Worm (Caenorhabditis elegans) whole organism, midembryonic: ENCODE data around the gene nhr-131.

Source experiments
- T22C8.4 ChIP-seq: fragments of 200-800 bp; sonication (Bioruptor generic); IDR thresholded peaks from 2 replicates; pipeline ENCODE4 v1.3.6; 2022; ENCODE audit warnings: missing genetic modification characterization, missing compliant biosample characterization
- cog-1 ChIP-seq: sonication (generic microtip); optimal IDR thresholded peaks from 2 replicates; lab custom pipeline; 2016; ENCODE audit warnings: missing genetic modification characterization, missing compliant biosample characterization
- flt-1 ChIP-seq: fragments of 200-800 bp; sonication (Bioruptor generic); IDR thresholded peaks from 2 replicates; pipeline ENCODE4 v1.3.6; 2022; ENCODE audit warnings: missing genetic modification characterization, missing compliant biosample characterization
- klf-2 ChIP-seq: fragments of 200-800 bp; sonication (Bioruptor generic); conservative IDR thresholded peaks from 2 replicates; pipeline ENCODE4 v1.3.6; 2022; ENCODE audit warnings: missing genetic modification reagents, missing genetic modification characterization, missing compliant biosample characterization
- med-1 ChIP-seq: sonication (generic microtip); optimal IDR thresholded peaks from 2 replicates; lab custom pipeline; 2017; ENCODE audit warnings: missing genetic modification characterization, mild to moderate bottlenecking, missing compliant biosample characterization, antibody characterized with exemption, missing genetic modification reagents; ENCODE audit not compliant: insufficient read depth
- ref-1 ChIP-seq: fragments of 200-800 bp; sonication (Bioruptor generic); conservative IDR thresholded peaks from 2 replicates; pipeline ENCODE4 v1.3.6; 2022; ENCODE audit warnings: missing genetic modification reagents, missing genetic modification characterization, missing compliant biosample characterization
- tab-1 ChIP-seq: fragments of 200-800 bp; sonication (Bioruptor generic); IDR thresholded peaks from 2 replicates; pipeline ENCODE4 v1.3.6; 2022; ENCODE audit warnings: missing genetic modification characterization, missing compliant biosample characterization
- ztf-23 ChIP-seq: fragments of 200-800 bp; sonication (Bioruptor generic); IDR thresholded peaks from 2 replicates; pipeline ENCODE4 v1.3.6; 2022; ENCODE audit warnings: missing genetic modification reagents, missing genetic modification characterization, missing compliant biosample characterization
- ztf-29 ChIP-seq: fragments of 200-800 bp; sonication (Bioruptor generic); IDR thresholded peaks from 2 replicates; pipeline ENCODE4 v1.3.6; 2022; ENCODE audit warnings: missing genetic modification reagents, missing genetic modification characterization, missing compliant biosample characterization

nhr-131 gene

DNA sequence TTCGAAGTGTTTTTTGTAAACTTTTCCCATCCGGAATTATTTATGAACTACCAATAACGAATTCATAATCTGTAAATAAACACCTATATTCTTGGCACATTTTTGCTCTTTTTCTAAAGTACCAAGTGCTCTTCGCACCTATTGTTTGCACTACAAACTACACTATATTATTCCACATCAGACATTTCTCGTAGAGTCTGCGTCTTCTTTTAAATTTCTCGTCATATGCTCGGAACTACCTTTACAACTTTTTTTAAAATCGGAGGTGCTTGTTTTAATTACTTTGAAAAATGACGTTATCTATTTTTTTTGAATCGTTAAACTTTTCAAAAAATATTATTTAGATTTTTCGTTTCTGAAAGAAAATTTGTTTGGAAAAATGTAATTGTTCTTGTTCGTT is 29.4 kb upstream of the nhr-131 start, which contains the start of gene nhr-201:
nhr-201 (plus strand) TSS at position 29 of the 400 bp plus-strand sequence.
- TF ChIP-seq ztf-23 (GFP tag; lab: Robert Waterston, UW) (no peak), cog-1 (tag; lab: Kevin White, UChicago) (no peak), med-1 (GFP tag; lab: Kevin White, UChicago) (no peak), ref-1 (GFP tag; lab: Robert Waterston, UW) (no peak), T22C8.4 (GFP tag; lab: Robert Waterston, UW) (no peak), klf-2 (GFP tag; lab: Robert Waterston, UW) (no peak)

DNA sequence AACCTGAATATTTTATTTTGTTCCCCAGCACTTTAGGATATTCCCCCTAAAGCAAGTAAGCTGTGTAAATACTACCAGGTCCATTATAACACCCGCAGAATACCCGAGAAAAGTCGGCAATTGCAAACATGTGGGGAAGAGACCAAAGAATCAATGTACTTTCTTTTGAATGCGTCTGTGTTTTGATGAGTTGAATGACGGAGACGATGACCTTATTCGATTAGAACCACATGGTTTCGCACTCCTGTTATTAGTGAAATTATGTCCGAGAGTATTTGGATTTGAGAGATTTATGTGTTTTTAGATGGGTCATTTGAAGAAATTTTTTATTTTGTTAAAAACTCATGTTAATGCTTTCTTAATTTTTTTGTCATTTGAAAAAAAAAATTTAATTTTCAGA is 28.8 kb upstream of the nhr-131 start:
- no peak for TF ChIP-seq T22C8.4 (GFP tag; lab: Robert Waterston, UW)
- no peak for TF ChIP-seq ref-1 (GFP tag; lab: Robert Waterston, UW)
- TF ChIP-seq ztf-23 (GFP tag; lab: Robert Waterston, UW): no peak
- TF ChIP-seq tab-1 (GFP tag; lab: Robert Waterston, UW): no peak
- TF ChIP-seq cog-1 (tag; lab: Kevin White, UChicago): no peak
- no peak for TF ChIP-seq flt-1 (GFP tag; lab: Robert Waterston, UW)
- TF ChIP-seq klf-2 (GFP tag; lab: Robert Waterston, UW): no peak
- TF ChIP-seq ztf-29 (GFP tag; lab: Robert Waterston, UW): no peak
- no peak for TF ChIP-seq med-1 (GFP tag; lab: Kevin White, UChicago)

- TF ChIP-seq ztf-23 (GFP tag; lab: Robert Waterston, UW) (no peak), klf-2 (GFP tag; lab: Robert Waterston, UW) (no peak), tab-1 (GFP tag; lab: Robert Waterston, UW) (no peak), T22C8.4 (GFP tag; lab: Robert Waterston, UW) (no peak), ref-1 (GFP tag; lab: Robert Waterston, UW) (no peak), cog-1 (tag; lab: Kevin White, UChicago) (no peak), ztf-29 (GFP tag; lab: Robert Waterston, UW) (no peak)
These were observed 26.7 kb upstream of the nhr-131 start for ce11 chrV:467507-467906.

ce11 chrV:468460-468859 is 25.7 kb upstream of the nhr-131 start, which contains the start of gene srbc-57:
Gene srbc-57 (minus strand): TSS chrV:468560.
- TF ChIP-seq ztf-29 (GFP tag; lab: Robert Waterston, UW): no peak
- TF ChIP-seq ref-1 (GFP tag; lab: Robert Waterston, UW): no peak

DNA sequence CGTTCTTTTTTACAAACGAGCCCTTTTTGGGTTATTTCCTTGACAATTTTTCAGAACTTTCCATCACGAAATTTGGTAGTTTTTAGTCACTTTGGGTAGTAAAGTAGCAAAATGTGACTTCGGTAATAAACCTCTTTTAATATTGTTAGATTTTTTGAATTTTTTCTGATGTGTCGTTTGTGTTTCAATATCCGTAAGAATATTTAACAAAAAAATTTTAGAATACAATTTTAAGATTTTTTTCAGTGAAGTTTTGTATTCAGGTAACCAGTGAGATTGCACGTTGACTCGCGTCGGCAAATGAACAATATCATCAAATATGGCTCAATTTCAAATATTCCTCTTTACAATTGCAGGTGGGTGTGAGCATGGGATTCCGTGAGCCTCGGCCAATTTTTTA is 21.6 kb upstream of the nhr-131 start, which contains the start of gene srt-31:
srt-31 (plus strand) TSS at position 301 of the 400 bp plus-strand sequence.
- TF ChIP-seq flt-1 (GFP tag; lab: Robert Waterston, UW): no peak
- no peak for TF ChIP-seq ztf-23 (GFP tag; lab: Robert Waterston, UW)
- no peak for TF ChIP-seq med-1 (GFP tag; lab: Kevin White, UChicago)
- no peak for TF ChIP-seq cog-1 (tag; lab: Kevin White, UChicago)
- no peak for TF ChIP-seq tab-1 (GFP tag; lab: Robert Waterston, UW)
- no peak for TF ChIP-seq T22C8.4 (GFP tag; lab: Robert Waterston, UW)
- TF ChIP-seq klf-2 (GFP tag; lab: Robert Waterston, UW): no peak
- TF ChIP-seq ztf-29 (GFP tag; lab: Robert Waterston, UW): no peak
- TF ChIP-seq ref-1 (GFP tag; lab: Robert Waterston, UW): no peak

DNA sequence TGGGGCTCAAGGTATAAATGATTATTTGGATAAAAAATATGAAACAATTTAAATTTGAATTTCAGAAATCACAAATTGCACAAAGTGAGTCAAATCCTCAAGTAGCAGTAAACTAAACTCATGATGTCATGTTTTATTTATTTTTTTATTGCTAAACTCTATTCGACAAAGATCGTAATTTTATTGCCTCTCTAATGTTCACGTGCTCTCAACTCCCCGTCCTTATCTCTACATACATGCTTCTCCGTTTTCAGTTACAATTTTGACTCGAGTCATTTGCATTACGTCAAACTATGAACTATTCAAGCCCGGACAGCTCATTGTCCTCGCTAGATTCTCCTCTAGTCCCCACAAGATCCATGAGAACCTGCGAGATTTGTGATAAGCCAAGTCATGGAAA is 19.7 kb upstream of the nhr-131 start, which contains the start of gene nhr-99:
nhr-99 (plus strand) TSS at position 263 of the 400 bp plus-strand sequence.
- no peak for TF ChIP-seq T22C8.4 (GFP tag; lab: Robert Waterston, UW)
- TF ChIP-seq tab-1 (GFP tag; lab: Robert Waterston, UW): no peak
- TF ChIP-seq med-1 (GFP tag; lab: Kevin White, UChicago): no peak
- TF ChIP-seq flt-1 (GFP tag; lab: Robert Waterston, UW): no peak
- TF ChIP-seq klf-2 (GFP tag; lab: Robert Waterston, UW): no peak
- no peak for TF ChIP-seq cog-1 (tag; lab: Kevin White, UChicago)
- TF ChIP-seq ztf-29 (GFP tag; lab: Robert Waterston, UW): no peak
- TF ChIP-seq ztf-23 (GFP tag; lab: Robert Waterston, UW): no peak

DNA sequence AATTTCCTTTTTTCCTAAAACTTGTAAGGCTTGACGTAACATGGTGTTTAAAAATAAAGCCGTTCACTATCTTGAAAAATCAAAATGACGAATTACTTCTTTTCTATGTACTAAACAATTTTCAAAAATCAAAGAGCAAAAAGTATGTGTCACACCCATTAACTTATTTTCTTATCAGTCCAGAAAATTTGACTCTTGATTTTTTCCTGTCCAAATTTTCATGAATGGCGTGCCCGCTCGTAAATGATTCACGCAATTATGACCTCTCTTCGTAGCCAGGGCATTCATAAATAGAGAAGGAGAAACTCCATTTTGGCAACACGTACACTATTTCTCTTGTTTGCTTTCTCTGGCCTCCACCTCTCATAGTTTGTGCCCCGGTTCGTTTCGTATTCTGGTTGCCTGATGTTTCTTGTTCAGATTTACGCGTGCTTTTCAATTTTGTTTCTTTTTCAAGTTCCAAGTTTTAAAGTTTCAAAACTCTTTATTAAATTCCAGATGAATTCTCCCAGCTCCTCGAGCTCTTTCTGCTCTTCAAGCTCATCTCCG is 16.4 kb upstream of the nhr-131 start, which contains the start of gene nhr-55:
nhr-55 (plus strand) TSS at position 499 of the 549 bp plus-strand sequence.
- no peak for TF ChIP-seq tab-1 (GFP tag; lab: Robert Waterston, UW)
- TF ChIP-seq cog-1 (tag; lab: Kevin White, UChicago): no peak

DNA sequence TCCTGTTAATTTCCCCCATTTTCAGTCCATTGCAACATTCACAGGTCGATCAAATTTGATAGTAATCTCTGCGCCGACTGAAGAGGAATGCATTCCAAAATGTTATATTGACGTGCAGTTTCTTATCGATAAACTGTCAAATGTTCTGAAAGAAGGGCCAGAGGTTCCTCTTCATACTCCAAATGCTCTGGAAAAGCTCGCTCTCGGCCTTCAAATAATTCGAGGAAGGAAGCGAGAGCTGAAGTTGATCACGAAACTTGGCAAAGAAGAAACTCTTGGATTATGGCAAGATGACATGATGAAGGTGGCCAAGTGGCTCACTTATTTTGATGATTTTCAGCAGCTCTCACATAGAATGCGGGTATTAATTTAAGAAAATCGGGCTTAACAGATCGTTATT is 15.1 kb upstream of the nhr-131 start:
- no peak for TF ChIP-seq ztf-29 (GFP tag; lab: Robert Waterston, UW)
- TF ChIP-seq T22C8.4 (GFP tag; lab: Robert Waterston, UW): no peak
- no peak for TF ChIP-seq klf-2 (GFP tag; lab: Robert Waterston, UW)
- no peak for TF ChIP-seq flt-1 (GFP tag; lab: Robert Waterston, UW)
- no peak for TF ChIP-seq tab-1 (GFP tag; lab: Robert Waterston, UW)
- no peak for TF ChIP-seq ztf-23 (GFP tag; lab: Robert Waterston, UW)
- TF ChIP-seq med-1 (GFP tag; lab: Kevin White, UChicago): no peak
- no peak for TF ChIP-seq ref-1 (GFP tag; lab: Robert Waterston, UW)

- no peak for TF ChIP-seq flt-1 (GFP tag; lab: Robert Waterston, UW)
- TF ChIP-seq T22C8.4 (GFP tag; lab: Robert Waterston, UW): no peak
- TF ChIP-seq cog-1 (tag; lab: Kevin White, UChicago): no peak
These were observed 11.3 kb upstream of the nhr-131 start for ce11 chrV:482860-483259.
